Fruit fly (Drosophila melanogaster) whole organism, embryonic: ENCODE data around the gene crq.

Experiments
- Awh ChIP-seq: fragments of 200-800 bp; sonication (Bioruptor generic); IDR thresholded peaks from 2 replicates; pipeline ENCODE4, ENCODE4 v1.3.6; 2022; ENCODE audit warnings: missing biosample characterization, missing genetic modification characterization
- CG12104 ChIP-seq: fragments of 200-800 bp; sonication (Bioruptor generic); optimal IDR thresholded peaks from 3 replicates; lab custom pipeline; 2016; ENCODE audit warnings: missing biosample characterization, missing genetic modification characterization
- CG13624 ChIP-seq: fragments of 200-800 bp; sonication (Bioruptor generic); optimal IDR thresholded peaks from 2 replicates; lab custom pipeline; 2016; ENCODE audit warnings: missing biosample characterization, missing genetic modification characterization
- CG2199 ChIP-seq: fragments of 200-800 bp; sonication (Bioruptor generic); IDR thresholded peaks from 3 replicates; pipeline ENCODE4 v1.3.6; 2022; ENCODE audit warnings: missing biosample characterization, missing genetic modification characterization
- CG33213 ChIP-seq: fragments of 200-800 bp; sonication (Bioruptor generic); optimal IDR thresholded peaks from 3 replicates; lab custom pipeline; 2016; ENCODE audit warnings: missing biosample characterization, missing genetic modification characterization
- CG3407 ChIP-seq: fragments of 200-800 bp; sonication (Bioruptor generic); optimal IDR thresholded peaks from 2 replicates; lab custom pipeline; 2018; ENCODE audit warnings: missing biosample characterization, mild to moderate bottlenecking, missing genetic modification characterization
- CG4404 ChIP-seq: fragments of 200-800 bp; sonication (Bioruptor generic); IDR thresholded peaks from 2 replicates; pipeline ENCODE4 v1.3.6; 2022; ENCODE audit warnings: missing biosample characterization, missing genetic modification characterization
- CG4617 ChIP-seq: fragments of 200-800 bp; sonication (Bioruptor generic); optimal IDR thresholded peaks from 3 replicates; lab custom pipeline; 2016; ENCODE audit warnings: missing biosample characterization, missing genetic modification characterization, borderline replicate concordance
- CG5180 ChIP-seq: fragments of 200-800 bp; sonication (Bioruptor generic); optimal IDR thresholded peaks from 3 replicates; lab custom pipeline; 2017; ENCODE audit warnings: missing biosample characterization, missing genetic modification characterization, mild to moderate bottlenecking, moderate library complexity, missing genetic modification reagents
- CG5245 ChIP-seq: fragments of 200-800 bp; sonication (Bioruptor generic); optimal IDR thresholded peaks from 3 replicates; lab custom pipeline; 2016; ENCODE audit warnings: missing biosample characterization, missing genetic modification characterization
- CG6654 ChIP-seq: fragments of 200-800 bp; sonication (Bioruptor generic); optimal IDR thresholded peaks from 2 replicates; lab custom pipeline; 2017; ENCODE audit warnings: missing biosample characterization, mild to moderate bottlenecking, missing genetic modification characterization
- CG6791 ChIP-seq: fragments of 200-800 bp; sonication (Bioruptor generic); IDR thresholded peaks from 3 replicates; pipeline ENCODE4 v1.3.6; 2022; ENCODE audit warnings: missing biosample characterization, missing genetic modification characterization; ENCODE audit not compliant: partially characterized antibody
- CG7357 ChIP-seq: fragments of 200-800 bp; sonication (Bioruptor generic); IDR thresholded peaks from 3 replicates; pipeline ENCODE4 v1.3.6; 2022; ENCODE audit warnings: missing biosample characterization, missing genetic modification characterization
- CG9609 ChIP-seq: fragments of 200-800 bp; sonication (Bioruptor generic); optimal IDR thresholded peaks from 3 replicates; lab custom pipeline; 2016; ENCODE audit warnings: missing biosample characterization, missing genetic modification characterization
- CkIIα-i1 ChIP-seq: fragments of 200-800 bp; sonication (Bioruptor generic); IDR thresholded peaks from 2 replicates; pipeline ENCODE4 v1.3.6; 2022; ENCODE audit warnings: missing biosample characterization, missing genetic modification characterization
- Dbx ChIP-seq: fragments of 200-800 bp; sonication (Bioruptor generic); IDR thresholded peaks from 3 replicates; pipeline ENCODE4 v1.3.6; 2022; ENCODE audit warnings: missing biosample characterization, missing genetic modification characterization
- E2f2 ChIP-seq: fragments of 200-800 bp; sonication (Bioruptor generic); IDR thresholded peaks from 2 replicates; pipeline ENCODE4 v1.3.6; 2022; ENCODE audit warnings: missing biosample characterization, missing genetic modification characterization
- ERR ChIP-seq: fragments of 200-800 bp; sonication (Bioruptor generic); optimal IDR thresholded peaks from 2 replicates; lab custom pipeline; 2016; ENCODE audit warnings: missing biosample characterization, missing genetic modification characterization
- Ets97D ChIP-seq: fragments of 200-800 bp; sonication (Bioruptor generic); optimal IDR thresholded peaks from 3 replicates; lab custom pipeline; 2016; ENCODE audit warnings: missing biosample characterization, missing genetic modification characterization
- GATAe ChIP-seq: fragments of 200-800 bp; sonication (Bioruptor generic); conservative IDR thresholded peaks from 2 replicates; pipeline ENCODE4 v1.3.6; 2022; ENCODE audit warnings: missing biosample characterization, missing genetic modification characterization
- HHEX ChIP-seq: fragments of 200-800 bp; sonication (Bioruptor generic); optimal IDR thresholded peaks from 3 replicates; lab custom pipeline; 2017; ENCODE audit warnings: missing biosample characterization, mild to moderate bottlenecking, missing genetic modification characterization, missing genetic modification reagents
- HLHmδ ChIP-seq: fragments of 200-800 bp; sonication (Bioruptor generic); optimal IDR thresholded peaks from 2 replicates; lab custom pipeline; 2018; ENCODE audit warnings: missing biosample characterization, mild to moderate bottlenecking, missing genetic modification characterization, moderate library complexity
- Max ChIP-seq: fragments of 200-800 bp; sonication (Bioruptor generic); optimal IDR thresholded peaks from 2 replicates; lab custom pipeline; 2016; ENCODE audit warnings: missing biosample characterization, mild to moderate bottlenecking, missing genetic modification characterization
- Meics ChIP-seq: fragments of 200-800 bp; sonication (Bioruptor generic); optimal IDR thresholded peaks from 2 replicates; lab custom pipeline; 2017; ENCODE audit warnings: missing biosample characterization, mild to moderate bottlenecking, missing genetic modification characterization
- Neu2 ChIP-seq: fragments of 200-800 bp; sonication (Bioruptor generic); optimal IDR thresholded peaks from 3 replicates; lab custom pipeline; 2016; ENCODE audit warnings: missing biosample characterization, missing genetic modification characterization, borderline replicate concordance
- Oaz ChIP-seq: fragments of 200-800 bp; sonication (Bioruptor generic); IDR thresholded peaks from 2 replicates; pipeline ENCODE4 v1.3.6; 2022; ENCODE audit warnings: missing biosample characterization, missing genetic modification characterization
- Rfx ChIP-seq: fragments of 200-800 bp; sonication (Bioruptor generic); IDR thresholded peaks from 2 replicates; pipeline ENCODE4 v1.3.6; 2022; ENCODE audit warnings: missing biosample characterization, missing genetic modification characterization
- Rx ChIP-seq: fragments of 200-800 bp; sonication (Bioruptor generic); IDR thresholded peaks from 2 replicates; pipeline ENCODE4 v1.3.6; 2022; ENCODE audit warnings: missing biosample characterization, missing genetic modification characterization
- Side ChIP-seq: fragments of 200-800 bp; sonication (Bioruptor generic); optimal IDR thresholded peaks from 2 replicates; lab custom pipeline; 2016; ENCODE audit warnings: missing biosample characterization, missing genetic modification characterization
- Sry-δ ChIP-seq: fragments of 200-800 bp; sonication (Bioruptor generic); optimal IDR thresholded peaks from 2 replicates; lab custom pipeline; 2016; ENCODE audit warnings: missing biosample characterization, missing genetic modification characterization
- Tbp ChIP-seq: fragments of >200 bp; optimal IDR thresholded peaks from 2 replicates; lab custom pipeline; 2018; ENCODE audit warnings: missing biosample characterization, missing genetic modification characterization
- ase ChIP-seq: fragments of 200-800 bp; sonication (Bioruptor generic); IDR thresholded peaks from 3 replicates; pipeline ENCODE4 v1.3.6; 2022; ENCODE audit warnings: missing biosample characterization, missing genetic modification characterization
- bcd ChIP-seq: fragments of 200-800 bp; sonication (Bioruptor generic); optimal IDR thresholded peaks from 2 replicates; lab custom pipeline; 2017; ENCODE audit warnings: missing biosample characterization, mild to moderate bottlenecking, missing genetic modification characterization
- chn ChIP-seq: fragments of 200-800 bp; sonication (Bioruptor generic); optimal IDR thresholded peaks from 2 replicates; lab custom pipeline; 2016; ENCODE audit warnings: missing biosample characterization, missing genetic modification characterization
- dmrt99B ChIP-seq: fragments of 200-800 bp; sonication (Bioruptor generic); optimal IDR thresholded peaks from 2 replicates; lab custom pipeline; 2018; ENCODE audit warnings: missing biosample characterization, mild to moderate bottlenecking, missing genetic modification characterization, moderate library complexity
- dpn ChIP-seq, 2 experiments: fragments of 200-800 bp; sonication (Bioruptor generic); optimal IDR thresholded peaks; 3 replicates each; lab custom pipeline; 2016; ENCODE audit warnings: missing biosample characterization in 2 of 2, missing genetic modification characterization in 2 of 2
- fu2 ChIP-seq: fragments of 200-800 bp; sonication (Bioruptor generic); optimal IDR thresholded peaks from 2 replicates; lab custom pipeline; 2016; ENCODE audit warnings: missing biosample characterization, missing genetic modification characterization
- gro ChIP-seq: fragments of 200-800 bp; sonication (Bioruptor generic); optimal IDR thresholded peaks from 2 replicates; lab custom pipeline; 2016; ENCODE audit warnings: missing biosample characterization, missing genetic modification characterization
- gsb-n ChIP-seq: fragments of 200-800 bp; sonication (Bioruptor generic); optimal IDR thresholded peaks from 3 replicates; lab custom pipeline; 2018; ENCODE audit warnings: missing biosample characterization, mild to moderate bottlenecking, missing genetic modification characterization
- hth ChIP-seq: fragments of >200 bp; optimal IDR thresholded peaks from 2 replicates; lab custom pipeline; 2017; ENCODE audit warnings: inconsistent platforms
- jing ChIP-seq: fragments of 200-800 bp; sonication (Bioruptor generic); optimal IDR thresholded peaks from 2 replicates; lab custom pipeline; 2018; ENCODE audit warnings: missing biosample characterization, mild to moderate bottlenecking, missing genetic modification characterization
- lov ChIP-seq, 2 experiments: fragments of 200-800 bp in 1 of 2; fragments of >200 bp in 1 of 2; sonication (Bioruptor generic) in 1 of 2; IDR thresholded peaks in 1 of 2; optimal IDR thresholded peaks in 1 of 2; 2 replicates in 1 of 2; 3 replicates in 1 of 2; pipeline versions ENCODE4 v1.3.6 to Lab custom; 2017 to 2022; ENCODE audit warnings: missing biosample characterization in 1 of 2, missing genetic modification characterization in 1 of 2
- ranshi ChIP-seq: fragments of 200-800 bp; sonication (Bioruptor generic); IDR thresholded peaks from 2 replicates; pipeline ENCODE4 v1.3.6; 2022; ENCODE audit warnings: missing biosample characterization, missing genetic modification characterization
- ro ChIP-seq: fragments of 200-800 bp; sonication (Bioruptor generic); IDR thresholded peaks from 2 replicates; pipeline ENCODE4 v1.3.6; 2022; ENCODE audit warnings: missing biosample characterization, missing genetic modification characterization
- run ChIP-seq: fragments of 200-800 bp; sonication (Bioruptor generic); optimal IDR thresholded peaks from 3 replicates; lab custom pipeline; 2018; ENCODE audit warnings: missing biosample characterization, mild to moderate bottlenecking, missing genetic modification characterization
- salm ChIP-seq: fragments of 200-800 bp; sonication (Bioruptor generic); optimal IDR thresholded peaks from 2 replicates; lab custom pipeline; 2018; ENCODE audit warnings: missing biosample characterization, mild to moderate bottlenecking, missing genetic modification characterization
- seq ChIP-seq: fragments of 200-800 bp; sonication (Bioruptor generic); IDR thresholded peaks from 2 replicates; pipeline ENCODE4 v1.3.6; 2022; ENCODE audit warnings: missing biosample characterization, missing genetic modification characterization
- unpg ChIP-seq: fragments of 200-800 bp; sonication (Bioruptor generic); optimal IDR thresholded peaks from 3 replicates; lab custom pipeline; 2018; ENCODE audit warnings: missing biosample characterization, mild to moderate bottlenecking, missing genetic modification characterization, moderate library complexity
- vfl ChIP-seq: fragments of 200-800 bp; sonication (Bioruptor generic); optimal IDR thresholded peaks from 2 replicates; lab custom pipeline; 2016; ENCODE audit warnings: missing biosample characterization, missing genetic modification characterization

crq gene

DNA sequence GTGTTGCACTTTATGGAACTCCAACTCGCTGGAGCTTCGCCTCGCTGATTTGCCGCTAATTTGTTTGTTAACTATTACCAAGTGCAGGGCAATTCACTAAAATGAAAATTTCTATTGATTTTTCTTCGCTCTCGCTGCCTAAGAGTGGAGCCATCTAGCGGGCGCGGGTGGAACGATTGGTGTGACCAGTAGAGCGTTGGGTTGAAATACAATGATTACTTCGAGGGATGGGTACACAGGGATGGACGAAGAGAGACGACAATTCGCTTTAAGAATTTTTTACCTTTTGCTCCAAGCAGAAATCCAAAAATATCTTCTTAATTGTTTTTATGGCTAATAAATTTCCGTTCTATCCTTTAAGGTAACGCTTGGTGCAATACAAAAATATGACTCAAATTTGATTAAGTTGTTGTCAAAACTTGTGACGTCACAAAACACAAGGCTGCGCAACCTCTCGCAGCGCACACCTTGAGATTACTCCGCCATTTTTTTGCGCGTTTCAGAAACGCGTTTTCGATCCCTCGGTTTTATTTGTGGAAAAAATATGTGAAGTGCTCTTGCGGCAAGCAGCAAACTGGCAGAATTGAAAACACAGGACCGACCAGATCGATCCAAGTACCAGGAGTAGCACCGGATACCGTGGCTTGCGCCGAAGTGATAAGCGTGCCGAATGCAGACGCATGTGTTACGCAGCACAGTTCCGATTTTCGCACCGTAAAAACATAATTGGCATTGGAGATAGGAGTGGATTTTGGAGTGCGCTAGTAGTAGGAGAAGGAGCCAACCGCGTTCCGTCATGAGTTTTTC is 38.0 kb downstream of the crq start, which contains the start of the genes AP-2alpha and ebi (continued):
- TF ChIP-seq Oaz (GFP tag; lab: Robert Waterston, UW) (peak; percentile 81), ase (GFP tag; lab: Robert Waterston, UW) (peak; percentile 71; the same call in 2 of the 3 replicates), CG13624 (GFP tag; lab: Kevin White, UChicago) (peak; percentile 94), Awh (no peak), HHEX (GFP tag; lab: Kevin White, UChicago) (peak; percentile 68), vfl (GFP tag; lab: Kevin White, UChicago) (peak; percentile 84), CG7357 (GFP tag; lab: Robert Waterston, UW) (peak; percentile 74; the same call in 2 of the 3 replicates), dmrt99B (tag; lab: Kevin White, UChicago) (no peak), unpg (GFP tag; lab: Kevin White, UChicago) (peak; percentile 70), Meics (GFP tag; lab: Kevin White, UChicago) (peak; percentile 76), Ets97D (GFP tag; lab: Kevin White, UChicago) (peak; percentile 92), CG9609 (GFP tag; lab: Kevin White, UChicago) (peak; percentile 96), Tbp (no peak), GATAe (no peak), CG5180 (GFP tag; lab: Kevin White, UChicago) (peak; percentile 39), CG4404 (GFP tag; lab: Robert Waterston, UW) (peak; percentile 92), CkIIα-i1 (GFP tag; lab: Robert Waterston, UW) (no peak), CG6791 (GFP tag; lab: Robert Waterston, UW) (no peak), Max (GFP tag; lab: Kevin White, UChicago) (peak; percentile 79), salm (tag; lab: Kevin White, UChicago) (peak; percentile 54), CG12104 (GFP tag; lab: Kevin White, UChicago) (peak; percentile 86), Rx (GFP tag; lab: Robert Waterston, UW) (peak; percentile 61; the same call in 1 of the 2 replicates), dpn (GFP tag; optimal IDR thresholded peaks at IDR 0.05; lab: Kevin White, UChicago) (peak; percentile 94), fu2 (GFP tag; lab: Kevin White, UChicago) (peak; percentile 96), Sry-δ (GFP tag; lab: Kevin White, UChicago) (peak; percentile 74), gsb-n (tag; lab: Kevin White, UChicago) (no peak), jing (peak; percentile 59), HLHmδ (peak; percentile 58), CG6654 (GFP tag; lab: Kevin White, UChicago) (peak; percentile 39), CG33213 (GFP tag; lab: Kevin White, UChicago) (peak; percentile 89), ranshi (GFP tag; lab: Robert Waterston, UW) (peak; percentile 88; the same call in 1 of the 2 replicates), ERR (peak; percentile 75), Rfx (GFP tag; lab: Robert Waterston, UW) (peak; percentile 92), lov (optimal IDR thresholded peaks at IDR 0.05; lab: Kevin White, UChicago) (no peak), lov (GFP tag; IDR thresholded peaks at IDR 0.05; lab: Robert Waterston, UW) (no peak), hth (lab: Kevin White, UChicago) (no peak), Neu2 (GFP tag; lab: Kevin White, UChicago) (peak; percentile 79), run (tag; lab: Kevin White, UChicago) (no peak), Side (GFP tag; lab: Kevin White, UChicago) (peak; percentile 89), ro (GFP tag; lab: Robert Waterston, UW) (peak; percentile 56; the same call in 1 of the 2 replicates), CG2199 (0 out of 3 replicates have a peak, but pooled peaks have one; percentile 42), Dbx (GFP tag; lab: Robert Waterston, UW) (peak; percentile 91), gro (peak; percentile 87), E2f2 (GFP tag; lab: Robert Waterston, UW) (peak; percentile 71), seq (GFP tag; lab: Robert Waterston, UW) (peak; percentile 82), chn (peak; percentile 94), CG5245 (GFP tag; lab: Kevin White, UChicago) (peak; percentile 70), CG4617 (peak; percentile 87), CG3407 (peak; percentile 71), bcd (GFP tag; lab: Kevin White, UChicago) (peak; percentile 91)
